Worm (Caenorhabditis elegans): ENCODE data around the gene nol-56.

DNA sequence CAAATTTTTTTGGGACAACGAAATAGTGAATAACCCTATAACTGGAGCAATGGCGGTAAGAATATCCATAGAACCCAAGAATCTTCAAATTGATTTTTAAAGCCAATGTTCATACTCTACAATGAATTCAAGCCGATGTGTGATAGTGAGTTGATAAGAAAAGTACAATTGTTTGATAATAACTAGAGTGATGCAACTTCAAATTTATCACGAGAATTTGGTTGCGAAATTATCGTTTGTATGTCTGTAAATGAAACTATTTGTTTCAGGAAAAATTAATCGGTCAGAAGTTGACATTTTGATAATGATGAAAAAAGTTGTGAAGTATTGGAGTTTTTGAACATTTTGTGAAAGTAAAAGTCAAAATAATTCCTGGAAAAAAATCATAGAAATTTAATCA is 46.5 kb upstream of the nol-56 start:
- TF ChIP-seq T22C8.4 (GFP tag; IDR thresholded peaks at IDR 0.05) (no peak), flt-1 (GFP tag; IDR thresholded peaks at IDR 0.05) (no peak), ztf-23 (GFP tag; IDR thresholded peaks at IDR 0.05) (no peak), klf-2 (GFP tag; conservative IDR thresholded peaks at IDR 0.05) (no peak), tab-1 (GFP tag; IDR thresholded peaks at IDR 0.05) (no peak)
